Fruit fly (Drosophila melanogaster) whole organism, embryonic: Measurements from ENCODE around the gene CG18473.

ENCODE experiments used
- Awh ChIP-seq: fragments of 200-800 bp; sonication (Bioruptor generic); IDR thresholded peaks from 2 replicates; pipeline ENCODE4, ENCODE4 v1.3.6; 2022; ENCODE audit warnings: missing biosample characterization, missing genetic modification characterization
- C15 ChIP-seq: fragments of 200-800 bp; sonication (Bioruptor generic); IDR thresholded peaks from 3 replicates; pipeline ENCODE4 v1.3.6; 2022; ENCODE audit warnings: missing biosample characterization, missing genetic modification characterization
- CG11093 ChIP-seq: fragments of 200-800 bp; sonication (Bioruptor generic); IDR thresholded peaks from 3 replicates; pipeline ENCODE4 v1.3.6; 2022; ENCODE audit warnings: missing biosample characterization, missing genetic modification characterization
- CG12219 ChIP-seq: fragments of 200-800 bp; sonication (Bioruptor generic); optimal IDR thresholded peaks from 3 replicates; lab custom pipeline; 2018; ENCODE audit warnings: missing biosample characterization, mild to moderate bottlenecking, missing genetic modification characterization
- CG13775 ChIP-seq: fragments of 200-800 bp; sonication (Bioruptor generic); optimal IDR thresholded peaks from 3 replicates; lab custom pipeline; 2017; ENCODE audit warnings: missing biosample characterization, mild to moderate bottlenecking, missing genetic modification characterization
- CG15269 ChIP-seq: fragments of 200-800 bp; sonication (Bioruptor generic); optimal IDR thresholded peaks from 2 replicates; lab custom pipeline; 2018; ENCODE audit warnings: missing biosample characterization, mild to moderate bottlenecking, missing genetic modification characterization, moderate library complexity
- CG15479 ChIP-seq: fragments of 200-800 bp; sonication (Bioruptor generic); optimal IDR thresholded peaks from 3 replicates; lab custom pipeline; 2019; ENCODE audit warnings: missing biosample characterization, mild to moderate bottlenecking, missing genetic modification characterization, moderate library complexity
- CG15514 ChIP-seq: fragments of 200-800 bp; sonication (Bioruptor generic); optimal IDR thresholded peaks from 3 replicates; lab custom pipeline; 2017; ENCODE audit warnings: missing biosample characterization, missing genetic modification characterization, mild to moderate bottlenecking, moderate library complexity, missing genetic modification reagents
- CG1603 ChIP-seq: fragments of 200-800 bp; sonication (Bioruptor generic); optimal IDR thresholded peaks from 2 replicates; lab custom pipeline; 2019; ENCODE audit warnings: missing biosample characterization, mild to moderate bottlenecking, missing genetic modification characterization, moderate library complexity
- CG18476 ChIP-seq: fragments of 200-800 bp; sonication (Bioruptor generic); optimal IDR thresholded peaks from 2 replicates; lab custom pipeline; 2016; ENCODE audit warnings: missing biosample characterization, mild to moderate bottlenecking, missing genetic modification characterization
- CG2129 ChIP-seq: fragments of 200-800 bp; sonication (Bioruptor generic); IDR thresholded peaks from 2 replicates; pipeline ENCODE4 v1.3.6; 2022; ENCODE audit warnings: missing biosample characterization, missing genetic modification characterization; ENCODE audit not compliant: partially characterized antibody
- CG30020 ChIP-seq: fragments of 200-800 bp; optimal IDR thresholded peaks from 2 replicates; lab custom pipeline; 2019; ENCODE audit warnings: missing biosample characterization, mild to moderate bottlenecking, missing genetic modification characterization, moderate library complexity
- CG31365 ChIP-seq: fragments of 200-800 bp; sonication (Bioruptor generic); optimal IDR thresholded peaks from 2 replicates; lab custom pipeline; 2018; ENCODE audit warnings: missing biosample characterization, mild to moderate bottlenecking, missing genetic modification characterization
- CG3281 ChIP-seq: fragments of 200-800 bp; sonication (Bioruptor generic); optimal IDR thresholded peaks from 3 replicates; lab custom pipeline; 2017; ENCODE audit warnings: missing biosample characterization, mild to moderate bottlenecking, missing genetic modification characterization
- CG3847 ChIP-seq: fragments of 200-800 bp; sonication (Bioruptor generic); IDR thresholded peaks from 2 replicates; pipeline ENCODE4 v1.3.6; 2022; ENCODE audit warnings: missing biosample characterization, missing genetic modification characterization
- CG8281 ChIP-seq: fragments of 200-800 bp; sonication (Bioruptor generic); optimal IDR thresholded peaks from 2 replicates; lab custom pipeline; 2018; ENCODE audit warnings: missing biosample characterization, mild to moderate bottlenecking, missing genetic modification characterization, moderate library complexity
- CG8388 ChIP-seq: fragments of 200-800 bp; sonication (Bioruptor generic); optimal IDR thresholded peaks from 2 replicates; lab custom pipeline; 2019; ENCODE audit warnings: missing biosample characterization, mild to moderate bottlenecking, missing genetic modification characterization, moderate library complexity
- CG8478 ChIP-seq: fragments of >200 bp; optimal IDR thresholded peaks from 2 replicates; lab custom pipeline; 2018
- CG8765 ChIP-seq: fragments of 200-800 bp; sonication (Bioruptor generic); IDR thresholded peaks from 2 replicates; pipeline ENCODE4 v1.3.6; 2022; ENCODE audit warnings: missing biosample characterization, missing genetic modification characterization
- Chrac-16 ChIP-seq: fragments of 200-800 bp; sonication (Bioruptor generic); optimal IDR thresholded peaks from 3 replicates; lab custom pipeline; 2016; ENCODE audit warnings: missing biosample characterization, missing genetic modification characterization
- Dp ChIP-seq: fragments of 200-800 bp; sonication (Bioruptor generic); optimal IDR thresholded peaks from 2 replicates; lab custom pipeline; 2018; ENCODE audit warnings: missing biosample characterization, mild to moderate bottlenecking, missing genetic modification characterization, moderate library complexity
- H2.0 ChIP-seq: fragments of 200-800 bp; sonication (Bioruptor generic); IDR thresholded peaks from 2 replicates; pipeline ENCODE4 v1.3.6; 2022; ENCODE audit warnings: missing biosample characterization, missing genetic modification characterization
- Hr3 ChIP-seq: fragments of 200-800 bp; sonication (Bioruptor generic); optimal IDR thresholded peaks from 3 replicates; lab custom pipeline; 2016; ENCODE audit warnings: missing biosample characterization, missing genetic modification characterization
- Hsf ChIP-seq: fragments of 200-800 bp; sonication (Bioruptor generic); optimal IDR thresholded peaks from 3 replicates; lab custom pipeline; 2016; ENCODE audit warnings: missing biosample characterization, missing genetic modification characterization
- Lhr ChIP-seq: fragments of 200-800 bp; sonication (Bioruptor generic); optimal IDR thresholded peaks from 3 replicates; lab custom pipeline; 2017; ENCODE audit warnings: mild to moderate bottlenecking, missing biosample characterization, missing genetic modification reagents, missing genetic modification characterization
- NK7.1 ChIP-seq: fragments of 200-800 bp; sonication (Bioruptor generic); optimal IDR thresholded peaks from 3 replicates; lab custom pipeline; 2016; ENCODE audit warnings: missing biosample characterization, missing genetic modification characterization
- Sry-β ChIP-seq: fragments of 200-800 bp; sonication (Bioruptor generic); optimal IDR thresholded peaks from 2 replicates; lab custom pipeline; 2018; ENCODE audit warnings: missing biosample characterization, mild to moderate bottlenecking, missing genetic modification characterization, moderate library complexity
- Stat92E ChIP-seq, 3 experiments: fragments of >200 bp in 2 of 3; fragments of 200-800 bp in 1 of 3; sonication (Bioruptor generic) in 1 of 3; optimal IDR thresholded peaks; 2 replicates each; lab custom pipeline; 2017 to 2019; ENCODE audit warnings: missing biosample characterization in 3 of 3, missing genetic modification characterization in 3 of 3, mild to moderate bottlenecking in 1 of 3, moderate library complexity in 1 of 3
- Taf1 ChIP-seq: fragments of 200-800 bp; sonication (Bioruptor generic); IDR thresholded peaks from 2 replicates; pipeline ENCODE4 v1.3.6; 2022; ENCODE audit warnings: missing biosample characterization, missing genetic modification characterization
- Trl ChIP-seq, 3 experiments: fragments of >200 bp in 2 of 3; fragments of 200-800 bp in 1 of 3; sonication (Bioruptor generic) in 1 of 3; optimal IDR thresholded peaks; 2 replicates in 1 of 3; 3 replicates in 2 of 3; lab custom pipeline; 2016 to 2017; ENCODE audit warnings: missing biosample characterization in 1 of 3, missing genetic modification characterization in 1 of 3
- Xbp1 ChIP-seq: fragments of 200-800 bp; sonication (Bioruptor generic); optimal IDR thresholded peaks from 3 replicates; lab custom pipeline; 2016; ENCODE audit warnings: missing biosample characterization, mild to moderate bottlenecking, missing genetic modification characterization
- amos ChIP-seq: fragments of 200-800 bp; sonication (Bioruptor generic); IDR thresholded peaks from 2 replicates; pipeline ENCODE4 v1.3.6; 2022; ENCODE audit warnings: missing biosample characterization, missing genetic modification characterization; ENCODE audit not compliant: partially characterized antibody
- ara ChIP-seq: fragments of 200-800 bp; sonication (Bioruptor generic); IDR thresholded peaks from 2 replicates; pipeline ENCODE4 v1.3.6; 2022; ENCODE audit warnings: missing biosample characterization, missing genetic modification characterization
- az2 ChIP-seq: fragments of 200-800 bp; sonication (Bioruptor generic); optimal IDR thresholded peaks from 3 replicates; lab custom pipeline; 2016; ENCODE audit warnings: missing biosample characterization, missing genetic modification characterization
- btn ChIP-seq: fragments of 200-800 bp; sonication (Bioruptor generic); optimal IDR thresholded peaks from 2 replicates; lab custom pipeline; 2016; ENCODE audit warnings: missing biosample characterization, missing genetic modification characterization
- dati ChIP-seq: fragments of 200-800 bp; sonication (Bioruptor generic); IDR thresholded peaks from 2 replicates; pipeline ENCODE4 v1.3.6; 2022; ENCODE audit warnings: missing biosample characterization, missing genetic modification characterization
- emc ChIP-seq: fragments of 200-800 bp; sonication (Bioruptor generic); optimal IDR thresholded peaks from 2 replicates; lab custom pipeline; 2016; ENCODE audit warnings: missing biosample characterization, missing genetic modification characterization
- en ChIP-seq: fragments of 200-800 bp; sonication (Bioruptor generic); optimal IDR thresholded peaks from 2 replicates; lab custom pipeline; 2016; ENCODE audit warnings: missing biosample characterization, missing genetic modification characterization
- gcm2 ChIP-seq: fragments of 200-800 bp; sonication (Bioruptor generic); optimal IDR thresholded peaks from 2 replicates; lab custom pipeline; 2016; ENCODE audit warnings: missing biosample characterization, missing genetic modification characterization
- nerfin-1 ChIP-seq: fragments of 200-800 bp; sonication (Bioruptor generic); optimal IDR thresholded peaks from 3 replicates; lab custom pipeline; 2019; ENCODE audit warnings: missing biosample characterization, mild to moderate bottlenecking, missing genetic modification characterization, moderate library complexity
- pfk ChIP-seq: fragments of 200-800 bp; sonication (Bioruptor generic); optimal IDR thresholded peaks from 2 replicates; lab custom pipeline; 2018; ENCODE audit warnings: missing biosample characterization, mild to moderate bottlenecking, missing genetic modification characterization, moderate library complexity
- pita ChIP-seq: fragments of 200-800 bp; sonication (Bioruptor generic); optimal IDR thresholded peaks from 2 replicates; lab custom pipeline; 2017; ENCODE audit warnings: missing biosample characterization, mild to moderate bottlenecking, missing genetic modification characterization
- repo ChIP-seq: fragments of 200-800 bp; sonication (Bioruptor generic); optimal IDR thresholded peaks from 2 replicates; lab custom pipeline; 2016; ENCODE audit warnings: missing biosample characterization, missing genetic modification characterization
- scrt ChIP-seq: fragments of 200-800 bp; sonication (Bioruptor generic); optimal IDR thresholded peaks from 2 replicates; lab custom pipeline; 2018; ENCODE audit warnings: missing biosample characterization, mild to moderate bottlenecking, missing genetic modification characterization, moderate library complexity
- seq ChIP-seq: fragments of 200-800 bp; sonication (Bioruptor generic); IDR thresholded peaks from 2 replicates; pipeline ENCODE4 v1.3.6; 2022; ENCODE audit warnings: missing biosample characterization, missing genetic modification characterization
- slbo ChIP-seq: fragments of 200-800 bp; sonication (Bioruptor generic); IDR thresholded peaks from 2 replicates; pipeline ENCODE4 v1.3.6; 2022; ENCODE audit warnings: missing biosample characterization, missing genetic modification characterization
- sna ChIP-seq: fragments of 200-800 bp; sonication (Bioruptor generic); IDR thresholded peaks from 2 replicates; pipeline ENCODE4 v1.3.6; 2022; ENCODE audit warnings: missing biosample characterization, missing genetic modification characterization; ENCODE audit not compliant: partially characterized antibody
- ssp ChIP-seq: fragments of 200-800 bp; sonication (Bioruptor generic); IDR thresholded peaks from 2 replicates; pipeline ENCODE4 v1.3.6; 2022; ENCODE audit warnings: missing biosample characterization, missing genetic modification characterization
- tgo ChIP-seq: fragments of 200-800 bp; sonication (Bioruptor generic); IDR thresholded peaks from 3 replicates; pipeline ENCODE4 v1.3.6; 2022; ENCODE audit warnings: missing biosample characterization, missing genetic modification characterization
- vnd ChIP-seq: fragments of 200-800 bp; sonication (Bioruptor generic); IDR thresholded peaks from 3 replicates; pipeline ENCODE4 v1.3.6; 2022; ENCODE audit warnings: missing biosample characterization, missing genetic modification characterization; ENCODE audit not compliant: partially characterized antibody

The CG18473 gene

DNA sequence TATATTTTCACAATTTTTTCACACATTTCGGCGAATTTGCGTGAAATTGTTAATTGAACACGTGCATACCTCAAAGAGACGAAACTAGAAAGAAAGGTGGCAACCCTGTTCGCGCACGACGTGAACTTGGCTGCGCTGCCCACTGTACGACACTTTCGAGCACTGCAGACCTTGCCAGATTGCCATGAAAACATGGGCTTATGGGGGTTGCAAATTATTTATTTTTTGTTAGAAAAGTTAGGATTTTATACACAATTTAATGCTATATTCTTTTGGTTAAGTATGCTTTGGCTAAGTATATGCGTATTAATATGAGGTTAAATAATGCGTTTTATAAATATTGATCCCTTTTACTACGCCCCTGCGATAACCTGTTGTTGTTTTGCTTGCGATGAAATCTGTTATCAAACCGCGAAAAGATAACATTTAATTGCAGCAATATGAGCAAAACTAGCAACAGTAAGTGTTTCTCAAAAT, 38.1 kb downstream of the CG18473 start, which contains the start of the genes RpL34b and CG8132 (continued):
- TF ChIP-seq CG1603 (tag; lab: Kevin White, UChicago) (peak; percentile 95), pita (GFP tag; lab: Kevin White, UChicago) (no peak), Awh (GFP tag; lab: Robert Waterston, UW) (peak; percentile 93), ara (peak; percentile 92), Trl (optimal IDR thresholded peaks at IDR 0.05; lab: Kevin White, UChicago) (peak in 1 of 2 experiments; percentile 40), Trl (GFP tag; optimal IDR thresholded peaks at IDR 0.05; lab: Kevin White, UChicago) (peak; percentile 98), vnd (no peak), CG2129 (GFP tag; lab: Robert Waterston, UW) (no peak), emc (GFP tag; lab: Kevin White, UChicago) (peak; percentile 93), CG13775 (GFP tag; lab: Kevin White, UChicago) (peak; percentile 96), CG8388 (GFP tag; lab: Kevin White, UChicago) (peak; percentile 94), CG15514 (peak; percentile 93), nerfin-1 (peak; percentile 92), tgo (GFP tag; lab: Robert Waterston, UW) (peak; percentile 96), CG8478 (lab: Kevin White, UChicago) (no peak), repo (GFP tag; lab: Kevin White, UChicago) (peak; percentile 89), CG8765 (GFP tag; lab: Robert Waterston, UW) (peak; percentile 89), amos (GFP tag; lab: Robert Waterston, UW) (peak; percentile 69), Dp (GFP tag; lab: Kevin White, UChicago) (peak; percentile 59), CG3281 (GFP tag; lab: Kevin White, UChicago) (peak; percentile 94), H2.0 (GFP tag; lab: Robert Waterston, UW) (peak; percentile 91), gcm2 (peak; percentile 92), Stat92E (GFP tag; optimal IDR thresholded peaks at IDR 0.05; lab: Kevin White, UChicago) (peak in 1 of 3 experiments; percentile 73), Hr3 (GFP tag; lab: Kevin White, UChicago) (peak; percentile 96), CG30020 (tag; lab: Kevin White, UChicago) (peak; percentile 79), CG15479 (GFP tag; lab: Kevin White, UChicago) (peak; percentile 55), CG31365 (peak; percentile 73), C15 (peak; percentile 94), pfk (GFP tag; lab: Kevin White, UChicago) (peak; percentile 83), en (peak; percentile 86), seq (GFP tag; lab: Robert Waterston, UW) (peak; percentile 94), Chrac-16 (GFP tag; lab: Kevin White, UChicago) (peak; percentile 96), Xbp1 (peak; percentile 97), CG18476 (GFP tag; lab: Kevin White, UChicago) (peak; percentile 90), az2 (peak; percentile 94), Taf1 (GFP tag; lab: Robert Waterston, UW) (peak; percentile 89), Lhr (peak; percentile 97), scrt (GFP tag; lab: Kevin White, UChicago) (peak; percentile 99), sna (GFP tag; lab: Robert Waterston, UW) (no peak; the same call in 1 of the 2 replicates), CG11093 (peak; percentile 88), Sry-β (GFP tag; lab: Kevin White, UChicago) (peak; percentile 57), CG8281 (peak; percentile 83), CG12219 (GFP tag; lab: Kevin White, UChicago) (peak; percentile 84), CG3847 (peak; percentile 99), ssp (GFP tag; lab: Robert Waterston, UW) (peak; percentile 90), dati (GFP tag; lab: Robert Waterston, UW) (peak; percentile 89), slbo (GFP tag; lab: Robert Waterston, UW) (peak; percentile 98), CG15269 (tag; lab: Kevin White, UChicago) (peak; percentile 95), NK7.1 (GFP tag; lab: Kevin White, UChicago) (peak; percentile 92), btn (GFP tag; lab: Kevin White, UChicago) (peak; percentile 55), Hsf (GFP tag; lab: Kevin White, UChicago) (peak; percentile 97)
